Worm (Caenorhabditis elegans) whole organism, L1 larva: ENCODE measurements around the gene Y57G11B.8.

Source experiments
- F16B12.6 ChIP-seq: fragments of 150-350 bp; optimal IDR thresholded peaks from 2 replicates; lab custom pipeline; 2014; ENCODE audit warnings: missing biosample characterization, missing genetic modification characterization
- Y116A8C.19 ChIP-seq: sonication (generic microtip); optimal IDR thresholded peaks from 2 replicates; lab custom pipeline; 2016; ENCODE audit warnings: missing compliant biosample characterization, missing genetic modification characterization, borderline replicate concordance
- aha-1 ChIP-seq: fragments of 150-350 bp; optimal IDR thresholded peaks from 2 replicates; lab custom pipeline; 2014; ENCODE audit warnings: missing biosample characterization, missing genetic modification characterization
- alr-1 ChIP-seq: fragments of 200-800 bp; sonication (Bioruptor generic); optimal IDR thresholded peaks from 2 replicates; lab custom pipeline; 2018; ENCODE audit warnings: borderline replicate concordance, mild to moderate bottlenecking, missing genetic modification characterization, missing compliant biosample characterization
- ceh-8 ChIP-seq: fragments of 200-800 bp; sonication (Bioruptor generic); optimal IDR thresholded peaks from 2 replicates; lab custom pipeline; 2018; ENCODE audit warnings: mild to moderate bottlenecking, missing genetic modification characterization, moderate library complexity, missing compliant biosample characterization
- ceh-82 ChIP-seq, 3 experiments: fragments of 150-350 bp in 1 of 3; sonication (generic microtip) in 2 of 3; optimal IDR thresholded peaks; 2 replicates each; lab custom pipeline; 2014 to 2017; ENCODE audit warnings: missing biosample characterization in 3 of 3, missing genetic modification characterization in 3 of 3
- ceh-90 ChIP-seq: sonication (generic microtip); optimal IDR thresholded peaks from 2 replicates; lab custom pipeline; 2016; ENCODE audit warnings: missing genetic modification characterization, missing compliant biosample characterization
- ces-1 ChIP-seq: fragments of 150-350 bp; optimal IDR thresholded peaks from 2 replicates; lab custom pipeline; 2014; ENCODE audit warnings: missing biosample characterization, missing genetic modification reagents, missing genetic modification characterization
- dpl-1 ChIP-seq, 3 experiments: fragments of 150-350 bp in 2 of 3; sonication (generic microtip) in 1 of 3; optimal IDR thresholded peaks; 2 replicates each; lab custom pipeline; 2014 to 2017; ENCODE audit warnings: missing biosample characterization in 3 of 3, missing genetic modification characterization in 3 of 3, missing genetic modification reagents in 3 of 3
- efl-3 ChIP-seq: fragments of 200-800 bp; sonication (Bioruptor generic); optimal IDR thresholded peaks from 2 replicates; lab custom pipeline; 2018; ENCODE audit warnings: mild to moderate bottlenecking, missing genetic modification characterization, missing compliant biosample characterization
- egl-13 ChIP-seq: sonication (generic microtip); optimal IDR thresholded peaks from 2 replicates; lab custom pipeline; 2016; ENCODE audit warnings: missing genotype, missing genetic modification reagents, missing genetic modification characterization, missing compliant biosample characterization
- egl-27 ChIP-seq, 2 experiments: fragments of 150-350 bp in 1 of 2; sonication (generic microtip); optimal IDR thresholded peaks; 3 replicates each; lab custom pipeline; 2017 to 2018; ENCODE audit warnings: missing biosample characterization in 2 of 2, missing genetic modification characterization in 2 of 2, missing genetic modification reagents in 2 of 2
- elt-2 ChIP-seq: sonication (generic microtip); optimal IDR thresholded peaks from 2 replicates; lab custom pipeline; 2016; ENCODE audit warnings: missing genetic modification characterization, mild to moderate bottlenecking, inconsistent platforms, missing compliant biosample characterization, missing genetic modification reagents
- elt-3 ChIP-seq, 6 experiments: fragments of 150-350 bp in 1 of 6; sonication (generic microtip); optimal IDR thresholded peaks; 2 replicates each; lab custom pipeline; 2017 to 2018; ENCODE audit warnings: missing biosample characterization in 6 of 6, missing genetic modification characterization in 6 of 6, inconsistent platforms in 1 of 6
- ets-5 ChIP-seq: fragments of 200-800 bp; sonication (Bioruptor generic); IDR thresholded peaks from 2 replicates; pipeline ENCODE4 v1.3.6; 2022; ENCODE audit warnings: missing genetic modification characterization, missing compliant biosample characterization
- fkh-10 ChIP-seq: sonication (generic microtip); optimal IDR thresholded peaks from 2 replicates; lab custom pipeline; 2017; ENCODE audit warnings: missing biosample characterization, missing genetic modification reagents, missing genetic modification characterization
- fkh-8 ChIP-seq: sonication (generic microtip); optimal IDR thresholded peaks from 2 replicates; lab custom pipeline; 2016; ENCODE audit warnings: mild to moderate bottlenecking, missing genetic modification characterization, missing compliant biosample characterization
- grh-1 ChIP-seq: fragments of 200-800 bp; sonication (Bioruptor generic); IDR thresholded peaks from 2 replicates; pipeline ENCODE4 v1.3.6; 2022; ENCODE audit warnings: missing genetic modification reagents, missing genetic modification characterization, missing compliant biosample characterization
- hlh-4 ChIP-seq: sonication (generic microtip); optimal IDR thresholded peaks from 2 replicates; lab custom pipeline; 2016; ENCODE audit warnings: mild to moderate bottlenecking, missing genetic modification characterization, missing compliant biosample characterization
- irx-1 ChIP-seq: sonication (generic microtip); optimal IDR thresholded peaks from 2 replicates; lab custom pipeline; 2016; ENCODE audit warnings: missing genetic modification characterization, missing compliant biosample characterization
- lin-14 ChIP-seq: fragments of 200-800 bp; sonication (Bioruptor generic); optimal IDR thresholded peaks from 2 replicates; lab custom pipeline; 2018; ENCODE audit warnings: mild to moderate bottlenecking, missing genetic modification characterization, moderate library complexity, missing compliant biosample characterization
- lin-35 ChIP-seq, 2 experiments: fragments of 150-350 bp; optimal IDR thresholded peaks; 2 replicates each; lab custom pipeline; 2014; ENCODE audit warnings: missing biosample characterization in 2 of 2, missing genetic modification characterization in 2 of 2, missing genetic modification reagents in 2 of 2
- lin-39 ChIP-seq: fragments of 150-350 bp; optimal IDR thresholded peaks from 2 replicates; lab custom pipeline; 2014; ENCODE audit warnings: missing biosample characterization, missing genetic modification reagents, missing genetic modification characterization
- lir-3 ChIP-seq: sonication (generic microtip); optimal IDR thresholded peaks from 2 replicates; lab custom pipeline; 2016; ENCODE audit warnings: mild to moderate bottlenecking, missing genetic modification characterization, moderate library complexity, missing compliant biosample characterization; ENCODE audit not compliant: poor library complexity
- mep-1 ChIP-seq: fragments of 150-350 bp; optimal IDR thresholded peaks from 2 replicates; lab custom pipeline; 2014; ENCODE audit warnings: missing biosample characterization, missing genetic modification characterization
- nhr-19 ChIP-seq: fragments of 200-800 bp; sonication (Bioruptor generic); conservative IDR thresholded peaks from 2 replicates; pipeline ENCODE4 v1.3.6; 2022; ENCODE audit warnings: missing genetic modification characterization, missing compliant biosample characterization
- nhr-20 ChIP-seq: sonication (generic microtip); optimal IDR thresholded peaks from 2 replicates; lab custom pipeline; 2016; ENCODE audit warnings: mild to moderate bottlenecking, missing genetic modification characterization, missing compliant biosample characterization
- nhr-237 ChIP-seq: fragments of 150-350 bp; optimal IDR thresholded peaks from 2 replicates; lab custom pipeline; 2014; ENCODE audit warnings: missing biosample characterization, missing genetic modification characterization
- nhr-71 ChIP-seq: sonication (generic microtip); optimal IDR thresholded peaks from 2 replicates; lab custom pipeline; 2016; ENCODE audit warnings: mild to moderate bottlenecking, missing genetic modification characterization, moderate library complexity, missing compliant biosample characterization
- nhr-85 ChIP-seq: sonication (generic microtip); peaks from one replicate; lab custom pipeline; 2016; ENCODE audit warnings: missing genetic modification characterization, inconsistent platforms, missing compliant biosample characterization
- nhr-90 ChIP-seq: sonication (generic microtip); optimal IDR thresholded peaks from 2 replicates; lab custom pipeline; 2016; ENCODE audit warnings: mild to moderate bottlenecking, missing genetic modification characterization, missing compliant biosample characterization; ENCODE audit not compliant: poor library complexity
- pag-3 ChIP-seq: sonication (generic microtip); optimal IDR thresholded peaks from 2 replicates; lab custom pipeline; 2017; ENCODE audit warnings: missing genetic modification characterization, mild to moderate bottlenecking, missing compliant biosample characterization, antibody characterized with exemption, borderline replicate concordance; ENCODE audit not compliant: insufficient read depth
- pax-3 ChIP-seq: fragments of 200-800 bp; sonication (Bioruptor generic); optimal IDR thresholded peaks from 2 replicates; lab custom pipeline; 2018; ENCODE audit warnings: mild to moderate bottlenecking, missing genetic modification characterization, moderate library complexity, missing compliant biosample characterization
- pqm-1 ChIP-seq: sonication (generic microtip); optimal IDR thresholded peaks from 3 replicates; lab custom pipeline; 2017; ENCODE audit warnings: missing biosample characterization, missing genetic modification characterization
- rnt-1 ChIP-seq: sonication (generic microtip); optimal IDR thresholded peaks from 2 replicates; lab custom pipeline; 2016; ENCODE audit warnings: mild to moderate bottlenecking, missing genetic modification characterization, moderate library complexity, missing compliant biosample characterization
- skn-1 ChIP-seq: fragments of 150-350 bp; optimal IDR thresholded peaks from 2 replicates; lab custom pipeline; 2014; ENCODE audit warnings: missing biosample characterization, missing genetic modification characterization
- snpc-4 ChIP-seq: fragments of 150-350 bp; optimal IDR thresholded peaks from 2 replicates; lab custom pipeline; 2014; ENCODE audit warnings: missing biosample characterization, missing genetic modification characterization
- snu-23 ChIP-seq: sonication (generic microtip); optimal IDR thresholded peaks from 2 replicates; lab custom pipeline; 2016; ENCODE audit warnings: missing genetic modification characterization, missing compliant biosample characterization
- sox-4 ChIP-seq: sonication (generic microtip); optimal IDR thresholded peaks from 2 replicates; lab custom pipeline; 2016; ENCODE audit warnings: missing genetic modification characterization, missing compliant biosample characterization
- sptf-1 ChIP-seq: fragments of 150-350 bp; optimal IDR thresholded peaks from 2 replicates; lab custom pipeline; 2014; ENCODE audit warnings: missing biosample characterization, missing genetic modification characterization
- sup-37 ChIP-seq: fragments of 200-800 bp; sonication (Bioruptor generic); optimal IDR thresholded peaks from 2 replicates; lab custom pipeline; 2018; ENCODE audit warnings: mild to moderate bottlenecking, missing genetic modification characterization, missing compliant biosample characterization
- unc-130 ChIP-seq: fragments of 150-350 bp; optimal IDR thresholded peaks from 2 replicates; lab custom pipeline; 2017; ENCODE audit warnings: missing biosample characterization, missing genetic modification characterization, inconsistent platforms
- unc-98 ChIP-seq: fragments of 200-800 bp; sonication (Bioruptor generic); IDR thresholded peaks from 2 replicates; pipeline ENCODE4 v1.3.6; 2022; ENCODE audit warnings: missing genetic modification characterization, missing compliant biosample characterization
- vab-15 ChIP-seq: sonication (generic microtip); optimal IDR thresholded peaks from 2 replicates; lab custom pipeline; 2017; ENCODE audit warnings: missing genotype, mild to moderate bottlenecking, missing genetic modification characterization, missing compliant biosample characterization
- zag-1 ChIP-seq: fragments of 150-350 bp; optimal IDR thresholded peaks from 2 replicates; lab custom pipeline; 2014; ENCODE audit warnings: missing biosample characterization, missing genetic modification characterization
- zip-4 ChIP-seq: fragments of 200-800 bp; sonication (Bioruptor generic); optimal IDR thresholded peaks from 2 replicates; lab custom pipeline; 2018; ENCODE audit warnings: mild to moderate bottlenecking, missing genetic modification characterization, moderate library complexity, missing compliant biosample characterization
- ztf-11 ChIP-seq, 2 experiments: sonication (generic microtip); optimal IDR thresholded peaks; 2 replicates each; lab custom pipeline; 2016 to 2017; ENCODE audit warnings: missing genetic modification characterization in 2 of 2, missing biosample characterization in 1 of 2, missing compliant biosample characterization in 1 of 2

The Y57G11B.8 gene

ce11 chrIV:14611892-14612497 is 33.5 kb upstream of the Y57G11B.8 start (continued):
- no peak for TF ChIP-seq sup-37 (GFP tag; lab: Kevin White, UChicago)
- TF ChIP-seq ets-5 (GFP tag; lab: Robert Waterston, UW) = no peak
- TF ChIP-seq nhr-71 = peak; percentile 34
- peak; percentile 81 for TF ChIP-seq nhr-20 (tag; lab: Kevin White, UChicago)
- no peak for TF ChIP-seq ces-1 (GFP tag; lab: Kevin White, UChicago)
- TF ChIP-seq unc-130 (tag; lab: Kevin White, UChicago) = no peak
- TF ChIP-seq ceh-8 (GFP tag; lab: Kevin White, UChicago) = no peak
- TF ChIP-seq vab-15 (tag; lab: Kevin White, UChicago) = no peak

ce11 chrIV:14610942-14611724 is 32.6 kb upstream of the Y57G11B.8 start:
- TF ChIP-seq Y116A8C.19 (no peak), nhr-19 (GFP tag; lab: Robert Waterston, UW) (peak; percentile 74), skn-1 (tag; lab: Kevin White, UChicago) (peak; percentile 32), fkh-10 (GFP tag; lab: Kevin White, UChicago) (no peak), vab-15 (tag; lab: Kevin White, UChicago) (no peak), sox-4 (tag; lab: Kevin White, UChicago) (no peak), lin-14 (peak; percentile 82), alr-1 (tag; lab: Kevin White, UChicago) (no peak), pag-3 (no peak), snu-23 (GFP tag; lab: Kevin White, UChicago) (peak; percentile 72), lin-39 (no peak), ceh-90 (tag; lab: Kevin White, UChicago) (no peak), grh-1 (GFP tag; lab: Robert Waterston, UW) (peak; percentile 47; the same call in 1 of the 2 replicates), rnt-1 (peak; percentile 65), sptf-1 (tag; lab: Kevin White, UChicago) (no peak), nhr-90 (tag; lab: Kevin White, UChicago) (peak; percentile 51), ceh-82 (tag; optimal IDR thresholded peaks at IDR 0.05; lab: Kevin White, UChicago) (peak in 1 of 3 experiments; percentile 2), elt-3 (tag; optimal IDR thresholded peaks at IDR 0.05; lab: Kevin White, UChicago) (peak in 3 of 6 experiments; percentile 44 to 60 (median 56)), pax-3 (tag; lab: Kevin White, UChicago) (no peak), hlh-4 (tag; lab: Kevin White, UChicago) (no peak), elt-2 (tag; lab: Kevin White, UChicago) (no peak), lin-35 (GFP tag; optimal IDR thresholded peaks at IDR 0.05; lab: Kevin White, UChicago) (peak; percentile 11 to 45), fkh-8 (tag; lab: Kevin White, UChicago) (no peak), pqm-1 (tag; lab: Kevin White, UChicago) (no peak), efl-3 (peak; percentile 14), zag-1 (tag; lab: Kevin White, UChicago) (no peak), lir-3 (tag; lab: Kevin White, UChicago) (no peak), dpl-1 (GFP tag; optimal IDR thresholded peaks at IDR 0.05; lab: Kevin White, UChicago) (peak in 2 of 3 experiments; percentile 29 to 54), nhr-237 (no peak), F16B12.6 (tag; lab: Kevin White, UChicago) (no peak), mep-1 (peak; percentile 55), nhr-85 (tag; lab: Kevin White, UChicago) (peak; percentile 92), egl-13 (tag; lab: Kevin White, UChicago) (no peak), aha-1 (tag; lab: Kevin White, UChicago) (no peak), snpc-4 (tag; lab: Kevin White, UChicago) (peak; percentile 28), egl-27 (tag; optimal IDR thresholded peaks at IDR 0.05; lab: Kevin White, UChicago) (no peak), ceh-8 (GFP tag; lab: Kevin White, UChicago) (no peak), irx-1 (peak; percentile 7), zip-4 (GFP tag; lab: Kevin White, UChicago) (no peak), unc-98 (GFP tag; lab: Robert Waterston, UW) (no peak), ztf-11 (tag; optimal IDR thresholded peaks at IDR 0.05; lab: Kevin White, UChicago) (no peak)
